Fruit fly (Drosophila melanogaster) whole organism, embryonic: ENCODE measurements around the gene CG2865.

Experiments used
- Aef1 ChIP-seq: fragments of 200-800 bp; sonication (Bioruptor generic); IDR thresholded peaks from 3 replicates; pipeline ENCODE4 v1.3.6; 2022; ENCODE audit warnings: missing biosample characterization, missing genetic modification characterization
- CG10366 ChIP-seq: fragments of 200-800 bp; sonication (Bioruptor generic); IDR thresholded peaks from 2 replicates; pipeline ENCODE4 v1.3.6; 2022; ENCODE audit warnings: missing biosample characterization, missing genetic modification characterization
- CG11695 ChIP-seq: fragments of 200-800 bp; sonication (Bioruptor generic); IDR thresholded peaks from 3 replicates; pipeline ENCODE4 v1.3.6; 2022; ENCODE audit warnings: missing biosample characterization, missing genetic modification characterization
- CG12155 ChIP-seq: fragments of 200-800 bp; sonication (Bioruptor generic); optimal IDR thresholded peaks from 3 replicates; lab custom pipeline; 2016; ENCODE audit warnings: missing biosample characterization, missing genetic modification characterization
- CG14965 ChIP-seq: fragments of 200-800 bp; sonication (Bioruptor generic); optimal IDR thresholded peaks from 2 replicates; lab custom pipeline; 2016; ENCODE audit warnings: missing biosample characterization, missing genetic modification characterization, borderline replicate concordance
- CG15011 ChIP-seq: fragments of 200-800 bp; sonication (Bioruptor generic); optimal IDR thresholded peaks from 3 replicates; lab custom pipeline; 2018; ENCODE audit warnings: missing biosample characterization, mild to moderate bottlenecking, missing genetic modification characterization
- CG15269 ChIP-seq: fragments of 200-800 bp; sonication (Bioruptor generic); optimal IDR thresholded peaks from 2 replicates; lab custom pipeline; 2018; ENCODE audit warnings: missing biosample characterization, mild to moderate bottlenecking, missing genetic modification characterization, moderate library complexity
- CG15514 ChIP-seq: fragments of 200-800 bp; sonication (Bioruptor generic); optimal IDR thresholded peaks from 3 replicates; lab custom pipeline; 2017; ENCODE audit warnings: missing biosample characterization, missing genetic modification characterization, mild to moderate bottlenecking, moderate library complexity, missing genetic modification reagents
- CG1792 ChIP-seq: fragments of 200-800 bp; sonication (Bioruptor generic); optimal IDR thresholded peaks from 2 replicates; lab custom pipeline; 2016; ENCODE audit warnings: missing biosample characterization, missing genetic modification characterization
- CG18764 ChIP-seq: fragments of 200-800 bp; sonication (Bioruptor generic); optimal IDR thresholded peaks from 3 replicates; lab custom pipeline; 2016; ENCODE audit warnings: missing biosample characterization, missing genetic modification characterization
- CG30403 ChIP-seq: fragments of 200-800 bp; sonication (Bioruptor generic); optimal IDR thresholded peaks from 3 replicates; lab custom pipeline; 2016; ENCODE audit warnings: missing biosample characterization, missing genetic modification characterization
- CG3163 ChIP-seq: fragments of 200-800 bp; sonication (Bioruptor generic); optimal IDR thresholded peaks from 3 replicates; lab custom pipeline; 2016; ENCODE audit warnings: missing biosample characterization, missing genetic modification characterization
- CG32767 ChIP-seq: fragments of 200-800 bp; sonication (Bioruptor generic); IDR thresholded peaks from 2 replicates; pipeline ENCODE4 v1.3.6; 2022; ENCODE audit warnings: missing biosample characterization, missing genetic modification characterization
- CG3407 ChIP-seq: fragments of 200-800 bp; sonication (Bioruptor generic); optimal IDR thresholded peaks from 2 replicates; lab custom pipeline; 2018; ENCODE audit warnings: missing biosample characterization, mild to moderate bottlenecking, missing genetic modification characterization
- CG4404 ChIP-seq: fragments of 200-800 bp; sonication (Bioruptor generic); IDR thresholded peaks from 2 replicates; pipeline ENCODE4 v1.3.6; 2022; ENCODE audit warnings: missing biosample characterization, missing genetic modification characterization
- CG5245 ChIP-seq: fragments of 200-800 bp; sonication (Bioruptor generic); optimal IDR thresholded peaks from 3 replicates; lab custom pipeline; 2016; ENCODE audit warnings: missing biosample characterization, missing genetic modification characterization
- CG6813 ChIP-seq: fragments of 200-800 bp; sonication (Bioruptor generic); optimal IDR thresholded peaks from 2 replicates; lab custom pipeline; 2017; ENCODE audit warnings: missing biosample characterization, missing genetic modification characterization, mild to moderate bottlenecking, moderate library complexity, missing genetic modification reagents
- CG7987 ChIP-seq: fragments of 200-800 bp; sonication (Bioruptor generic); optimal IDR thresholded peaks from 2 replicates; lab custom pipeline; 2018; ENCODE audit warnings: missing biosample characterization, mild to moderate bottlenecking, missing genetic modification characterization, moderate library complexity
- CG8359 ChIP-seq: fragments of 200-800 bp; sonication (Bioruptor generic); optimal IDR thresholded peaks from 2 replicates; lab custom pipeline; 2017; ENCODE audit warnings: missing biosample characterization, mild to moderate bottlenecking, missing genetic modification characterization, borderline replicate concordance
- CG9727 ChIP-seq: fragments of 200-800 bp; sonication (Bioruptor generic); optimal IDR thresholded peaks from 3 replicates; lab custom pipeline; 2017; ENCODE audit warnings: missing biosample characterization, mild to moderate bottlenecking, missing genetic modification characterization
- CHES-1-like ChIP-seq: fragments of 200-800 bp; sonication (Bioruptor generic); optimal IDR thresholded peaks from 2 replicates; lab custom pipeline; 2016; ENCODE audit warnings: missing biosample characterization, missing genetic modification characterization
- Dad ChIP-seq: fragments of 200-800 bp; sonication (Bioruptor generic); optimal IDR thresholded peaks from 3 replicates; lab custom pipeline; 2016; ENCODE audit warnings: missing biosample characterization, missing genetic modification characterization
- Dref ChIP-seq: fragments of 200-800 bp; sonication (Bioruptor generic); IDR thresholded peaks from 2 replicates; pipeline ENCODE4 v1.3.6; 2022; ENCODE audit warnings: missing biosample characterization, missing genetic modification characterization
- HLH3B ChIP-seq: fragments of 200-800 bp; sonication (Bioruptor generic); IDR thresholded peaks from 2 replicates; pipeline ENCODE4 v1.3.6; 2022; ENCODE audit warnings: missing biosample characterization, missing genetic modification characterization
- Jarid2 ChIP-seq: fragments of 200-800 bp; sonication (Bioruptor generic); optimal IDR thresholded peaks from 3 replicates; lab custom pipeline; 2017; ENCODE audit warnings: mild to moderate bottlenecking, missing biosample characterization, missing genetic modification reagents, missing genetic modification characterization
- Meics ChIP-seq: fragments of 200-800 bp; sonication (Bioruptor generic); optimal IDR thresholded peaks from 2 replicates; lab custom pipeline; 2017; ENCODE audit warnings: missing biosample characterization, mild to moderate bottlenecking, missing genetic modification characterization
- Ptx1 ChIP-seq: fragments of 200-800 bp; sonication (Bioruptor generic); IDR thresholded peaks from 2 replicates; pipeline ENCODE4 v1.3.6; 2022; ENCODE audit warnings: missing biosample characterization, missing genetic modification characterization
- Sin3A ChIP-seq: fragments of >200 bp; optimal IDR thresholded peaks from 2 replicates; lab custom pipeline; 2018
- Sox100B ChIP-seq: fragments of 200-800 bp; sonication (Bioruptor generic); optimal IDR thresholded peaks from 3 replicates; lab custom pipeline; 2018; ENCODE audit warnings: missing biosample characterization, mild to moderate bottlenecking, missing genetic modification characterization
- Stat92E ChIP-seq, 3 experiments: fragments of >200 bp in 2 of 3; fragments of 200-800 bp in 1 of 3; sonication (Bioruptor generic) in 1 of 3; optimal IDR thresholded peaks; 2 replicates each; lab custom pipeline; 2017 to 2019; ENCODE audit warnings: missing biosample characterization in 3 of 3, missing genetic modification characterization in 3 of 3, mild to moderate bottlenecking in 1 of 3, moderate library complexity in 1 of 3
- al ChIP-seq: fragments of 200-800 bp; sonication (Bioruptor generic); IDR thresholded peaks from 2 replicates; pipeline ENCODE4 v1.3.6; 2022; ENCODE audit warnings: missing biosample characterization, missing genetic modification characterization
- bbx ChIP-seq: fragments of 200-800 bp; sonication (Bioruptor generic); IDR thresholded peaks from 2 replicates; pipeline ENCODE4 v1.3.6; 2022; ENCODE audit warnings: missing biosample characterization, missing genetic modification characterization; ENCODE audit not compliant: partially characterized antibody
- bowl ChIP-seq: fragments of 200-800 bp; sonication (Bioruptor generic); IDR thresholded peaks from 2 replicates; pipeline ENCODE4 v1.3.6; 2022; ENCODE audit warnings: missing biosample characterization, missing genetic modification characterization
- dmrt11E ChIP-seq: fragments of 200-800 bp; sonication (Bioruptor generic); optimal IDR thresholded peaks from 3 replicates; lab custom pipeline; 2018; ENCODE audit warnings: missing biosample characterization, mild to moderate bottlenecking, missing genetic modification characterization, moderate library complexity
- dysf ChIP-seq: fragments of 200-800 bp; sonication (Bioruptor generic); IDR thresholded peaks from 3 replicates; pipeline ENCODE4 v1.3.6; 2022; ENCODE audit warnings: missing biosample characterization, missing genetic modification characterization
- fd64A ChIP-seq: fragments of 200-800 bp; sonication (Bioruptor generic); optimal IDR thresholded peaks from 3 replicates; lab custom pipeline; 2018; ENCODE audit warnings: missing biosample characterization, mild to moderate bottlenecking, missing genetic modification characterization
- hbn ChIP-seq: fragments of 200-800 bp; sonication (Bioruptor generic); IDR thresholded peaks from 2 replicates; pipeline ENCODE4 v1.3.6; 2022; ENCODE audit warnings: missing biosample characterization, missing genetic modification characterization; ENCODE audit not compliant: partially characterized antibody
- insv ChIP-seq, 2 experiments: fragments of 200-800 bp; sonication (Bioruptor generic); optimal IDR thresholded peaks; 3 replicates each; lab custom pipeline; 2016 to 2018; ENCODE audit warnings: missing biosample characterization in 2 of 2, missing genetic modification characterization in 2 of 2
- kah ChIP-seq: fragments of 200-800 bp; sonication (Bioruptor generic); optimal IDR thresholded peaks from 2 replicates; lab custom pipeline; 2018; ENCODE audit warnings: missing biosample characterization, mild to moderate bottlenecking, missing genetic modification characterization
- lmd ChIP-seq: fragments of 200-800 bp; sonication (Bioruptor generic); IDR thresholded peaks from 2 replicates; pipeline ENCODE4 v1.3.6; 2022; ENCODE audit warnings: missing biosample characterization, missing genetic modification characterization
- lola ChIP-seq, 3 experiments: fragments of >200 bp in 2 of 3; fragments of 200-800 bp in 1 of 3; sonication (Bioruptor generic) in 1 of 3; optimal IDR thresholded peaks; 2 replicates each; lab custom pipeline; 2017 to 2019; ENCODE audit warnings: missing biosample characterization in 3 of 3, missing genetic modification characterization in 3 of 3, mild to moderate bottlenecking in 1 of 3, moderate library complexity in 1 of 3
- maf-S ChIP-seq: fragments of 200-800 bp; sonication (Bioruptor generic); optimal IDR thresholded peaks from 2 replicates; lab custom pipeline; 2016; ENCODE audit warnings: missing biosample characterization, missing genetic modification characterization
- nmo ChIP-seq: fragments of 200-800 bp; sonication (Bioruptor generic); optimal IDR thresholded peaks from 2 replicates; lab custom pipeline; 2018; ENCODE audit warnings: missing biosample characterization, mild to moderate bottlenecking, missing genetic modification characterization, moderate library complexity
- onecut ChIP-seq: fragments of 200-800 bp; sonication (Bioruptor generic); IDR thresholded peaks from 2 replicates; pipeline ENCODE4 v1.3.6; 2022; ENCODE audit warnings: missing biosample characterization, missing genetic modification characterization
- sc ChIP-seq, 3 experiments: fragments of >200 bp in 2 of 3; fragments of 200-800 bp in 1 of 3; sonication (Bioruptor generic) in 1 of 3; optimal IDR thresholded peaks; 2 replicates in 2 of 3; 3 replicates in 1 of 3; lab custom pipeline; 2017; ENCODE audit warnings: mild to moderate bottlenecking in 1 of 3, missing biosample characterization in 1 of 3, missing genetic modification characterization in 1 of 3, missing genetic modification reagents in 1 of 3
- sna ChIP-seq: fragments of 200-800 bp; sonication (Bioruptor generic); IDR thresholded peaks from 2 replicates; pipeline ENCODE4 v1.3.6; 2022; ENCODE audit warnings: missing biosample characterization, missing genetic modification characterization; ENCODE audit not compliant: partially characterized antibody
- stc ChIP-seq: fragments of 200-800 bp; sonication (Bioruptor generic); IDR thresholded peaks from 2 replicates; pipeline ENCODE4 v1.3.6; 2022; ENCODE audit warnings: missing biosample characterization, missing genetic modification characterization
- stwl ChIP-seq: fragments of 200-800 bp; sonication (Bioruptor generic); optimal IDR thresholded peaks from 3 replicates; lab custom pipeline; 2018; ENCODE audit warnings: missing biosample characterization, mild to moderate bottlenecking, missing genetic modification characterization, moderate library complexity
- tgo ChIP-seq: fragments of 200-800 bp; sonication (Bioruptor generic); IDR thresholded peaks from 3 replicates; pipeline ENCODE4 v1.3.6; 2022; ENCODE audit warnings: missing biosample characterization, missing genetic modification characterization
- tio ChIP-seq: fragments of 200-800 bp; sonication (Bioruptor generic); optimal IDR thresholded peaks from 2 replicates; lab custom pipeline; 2017; ENCODE audit warnings: missing biosample characterization, missing genetic modification characterization, inconsistent platforms

CG2865 gene

dm6 chrX:2306307-2306706 is 13.1 kb upstream of the CG2865 start (continued):
- TF ChIP-seq CG15514 (GFP tag; lab: Kevin White, UChicago) = peak; percentile 11
- TF ChIP-seq stc = peak; percentile 84
- peak; percentile 12 for TF ChIP-seq CG14965 (GFP tag; lab: Kevin White, UChicago)
- TF ChIP-seq dysf = peak; percentile 79; the same call in 2 of the 3 replicates
- peak; percentile 78 for TF ChIP-seq Sox100B
- TF ChIP-seq CG3163 (GFP tag; lab: Kevin White, UChicago) = peak; percentile 45
- TF ChIP-seq CG7987 (GFP tag; lab: Kevin White, UChicago) = no peak
- TF ChIP-seq Meics (GFP tag; lab: Kevin White, UChicago) = peak; percentile 64
- TF ChIP-seq CHES-1-like (GFP tag; lab: Kevin White, UChicago) = peak; percentile 43
- TF ChIP-seq CG15269 (tag; lab: Kevin White, UChicago) = peak; percentile 73
- TF ChIP-seq Dref (GFP tag; lab: Robert Waterston, UW) = no peak
- TF ChIP-seq kah (GFP tag; lab: Kevin White, UChicago) = no peak
- no peak for TF ChIP-seq CG6813 (GFP tag; lab: Kevin White, UChicago)
- no peak for TF ChIP-seq Stat92E (GFP tag; optimal IDR thresholded peaks at IDR 0.05; lab: Kevin White, UChicago)
- no peak for TF ChIP-seq CG12155
- TF ChIP-seq CG15011 (GFP tag; lab: Kevin White, UChicago) = no peak
- TF ChIP-seq CG8359 (GFP tag; lab: Kevin White, UChicago) = peak; percentile 2
- peak; percentile 13; the same call in 1 of the 2 replicates for TF ChIP-seq onecut (GFP tag; lab: Robert Waterston, UW)
- no peak for TF ChIP-seq bbx (GFP tag; lab: Robert Waterston, UW)
- no peak for TF ChIP-seq sna
- TF ChIP-seq CG10366 (GFP tag; lab: Robert Waterston, UW) = peak; percentile 36; the same call in 1 of the 2 replicates
- no peak for TF ChIP-seq maf-S (GFP tag; lab: Kevin White, UChicago)
- TF ChIP-seq HLH3B (GFP tag; lab: Robert Waterston, UW) = peak; percentile 59
- peak; percentile 67 for TF ChIP-seq CG30403 (GFP tag; lab: Kevin White, UChicago)
- TF ChIP-seq lola (GFP tag; optimal IDR thresholded peaks at IDR 0.05; lab: Kevin White, UChicago) = no peak
- peak; percentile 13 for TF ChIP-seq CG1792
- peak; percentile 73 for TF ChIP-seq tgo (GFP tag; lab: Robert Waterston, UW)
- TF ChIP-seq Ptx1 (GFP tag; lab: Robert Waterston, UW) = peak; percentile 79
- TF ChIP-seq lmd (GFP tag; lab: Robert Waterston, UW) = peak; percentile 66
- no peak for TF ChIP-seq insv (GFP tag; optimal IDR thresholded peaks at IDR 0.05; lab: Kevin White, UChicago)
- TF ChIP-seq CG4404 (GFP tag; lab: Robert Waterston, UW) = peak; percentile 28; the same call in 1 of the 2 replicates
- TF ChIP-seq sc (optimal IDR thresholded peaks at IDR 0.05; lab: Kevin White, UChicago) = no peak
- no peak for TF ChIP-seq sc (GFP tag; optimal IDR thresholded peaks at IDR 0.05; lab: Kevin White, UChicago)
- TF ChIP-seq dmrt11E (tag; lab: Kevin White, UChicago) = no peak
- no peak for TF ChIP-seq bowl (GFP tag; lab: Robert Waterston, UW)
- TF ChIP-seq Sin3A (lab: Kevin White, UChicago) = no peak
- peak; percentile 1 for TF ChIP-seq Jarid2
- peak; percentile 81 for TF ChIP-seq CG11695
- peak; percentile 63 for TF ChIP-seq CG9727 (GFP tag; lab: Kevin White, UChicago)
- no peak for TF ChIP-seq stwl (tag; lab: Kevin White, UChicago)
- peak; percentile 68 for TF ChIP-seq CG32767 (GFP tag; lab: Robert Waterston, UW)
- TF ChIP-seq tio (GFP tag; lab: Kevin White, UChicago) = no peak
- peak; percentile 28 for TF ChIP-seq CG18764 (GFP tag; lab: Kevin White, UChicago)
- TF ChIP-seq Dad (GFP tag; lab: Kevin White, UChicago) = peak; percentile 17
- TF ChIP-seq al (GFP tag; lab: Robert Waterston, UW) = no peak
- TF ChIP-seq hbn (GFP tag; lab: Robert Waterston, UW) = no peak
- peak; percentile 69 for TF ChIP-seq nmo (GFP tag; lab: Kevin White, UChicago)
- TF ChIP-seq fd64A = no peak
- TF ChIP-seq CG5245 (GFP tag; lab: Kevin White, UChicago) = no peak
- peak; percentile 56 for TF ChIP-seq Aef1 (GFP tag; lab: Robert Waterston, UW)
- TF ChIP-seq CG3407 (GFP tag; lab: Kevin White, UChicago) = no peak
